Fruit fly (Drosophila melanogaster) whole organism, embryonic: ENCODE results near the gene CG4218.

ENCODE experiments used
- Asciz ChIP-seq: fragments of 200-800 bp; sonication (Bioruptor generic); optimal IDR thresholded peaks from 2 replicates; lab custom pipeline; 2017; ENCODE audit warnings: missing biosample characterization, mild to moderate bottlenecking, missing genetic modification characterization, missing genetic modification reagents
- Atf-2 ChIP-seq: fragments of 200-800 bp; sonication (Bioruptor generic); optimal IDR thresholded peaks from 2 replicates; lab custom pipeline; 2016; ENCODE audit warnings: missing biosample characterization, missing genetic modification characterization
- BEAF-32 ChIP-seq: fragments of 200-800 bp; sonication (Bioruptor generic); optimal IDR thresholded peaks from 3 replicates; lab custom pipeline; 2017; ENCODE audit warnings: missing biosample characterization, missing genetic modification characterization, mild to moderate bottlenecking, moderate library complexity, missing genetic modification reagents
- CG1024 ChIP-seq: fragments of 200-800 bp; sonication (Bioruptor generic); IDR thresholded peaks from 2 replicates; pipeline ENCODE4 v1.3.6; 2022; ENCODE audit warnings: missing biosample characterization, missing genetic modification characterization
- CG10462 ChIP-seq: fragments of 200-800 bp; sonication (Bioruptor generic); optimal IDR thresholded peaks from 2 replicates; lab custom pipeline; 2016; ENCODE audit warnings: missing biosample characterization, missing genetic modification characterization
- CG10959 ChIP-seq: fragments of 200-800 bp; sonication (Bioruptor generic); IDR thresholded peaks from 2 replicates; pipeline ENCODE4 v1.3.6; 2022; ENCODE audit warnings: missing biosample characterization, missing genetic modification characterization
- CG11398 ChIP-seq: fragments of 200-800 bp; sonication (Bioruptor generic); optimal IDR thresholded peaks from 2 replicates; lab custom pipeline; 2016; ENCODE audit warnings: missing biosample characterization, missing genetic modification characterization
- CG11723 ChIP-seq: fragments of 200-800 bp; sonication (Bioruptor generic); optimal IDR thresholded peaks from 2 replicates; lab custom pipeline; 2017; ENCODE audit warnings: missing biosample characterization, mild to moderate bottlenecking, missing genetic modification characterization
- CG12155 ChIP-seq: fragments of 200-800 bp; sonication (Bioruptor generic); optimal IDR thresholded peaks from 3 replicates; lab custom pipeline; 2016; ENCODE audit warnings: missing biosample characterization, missing genetic modification characterization
- CG12299 ChIP-seq: fragments of 200-800 bp; sonication (Bioruptor generic); optimal IDR thresholded peaks from 2 replicates; lab custom pipeline; 2018; ENCODE audit warnings: missing biosample characterization, mild to moderate bottlenecking, missing genetic modification characterization
- CG12744 ChIP-seq: fragments of 200-800 bp; sonication (Bioruptor generic); optimal IDR thresholded peaks from 2 replicates; lab custom pipeline; 2016; ENCODE audit warnings: missing biosample characterization, missing genetic modification characterization
- CG13123 ChIP-seq: fragments of 200-800 bp; sonication (Bioruptor generic); optimal IDR thresholded peaks from 2 replicates; lab custom pipeline; 2016; ENCODE audit warnings: missing biosample characterization, missing genetic modification characterization
- CG13894 ChIP-seq: fragments of 200-800 bp; sonication (Bioruptor generic); optimal IDR thresholded peaks from 3 replicates; lab custom pipeline; 2018; ENCODE audit warnings: missing biosample characterization, mild to moderate bottlenecking, missing genetic modification characterization, moderate library complexity
- CG14014 ChIP-seq: fragments of 200-800 bp; sonication (Bioruptor generic); IDR thresholded peaks from 2 replicates; pipeline ENCODE4 v1.3.6; 2022; ENCODE audit warnings: missing biosample characterization, missing genetic modification characterization
- CG14965 ChIP-seq: fragments of 200-800 bp; sonication (Bioruptor generic); optimal IDR thresholded peaks from 2 replicates; lab custom pipeline; 2016; ENCODE audit warnings: missing biosample characterization, missing genetic modification characterization, borderline replicate concordance
- CG15601 ChIP-seq: fragments of 200-800 bp; sonication (Bioruptor generic); optimal IDR thresholded peaks from 3 replicates; lab custom pipeline; 2019; ENCODE audit warnings: missing biosample characterization, mild to moderate bottlenecking, missing genetic modification characterization, moderate library complexity
- CG16815 ChIP-seq: fragments of 200-800 bp; sonication (Bioruptor generic); optimal IDR thresholded peaks from 3 replicates; lab custom pipeline; 2017; ENCODE audit warnings: missing biosample characterization, mild to moderate bottlenecking, missing genetic modification characterization
- CG16863 ChIP-seq: fragments of 200-800 bp; sonication (Bioruptor generic); optimal IDR thresholded peaks from 3 replicates; lab custom pipeline; 2016; ENCODE audit warnings: missing biosample characterization, missing genetic modification characterization
- CG17361 ChIP-seq: fragments of 200-800 bp; sonication (Bioruptor generic); IDR thresholded peaks from 3 replicates; pipeline ENCODE4 v1.3.6; 2022; ENCODE audit warnings: missing biosample characterization, missing genetic modification characterization
- CG18476 ChIP-seq: fragments of 200-800 bp; sonication (Bioruptor generic); optimal IDR thresholded peaks from 2 replicates; lab custom pipeline; 2016; ENCODE audit warnings: missing biosample characterization, mild to moderate bottlenecking, missing genetic modification characterization
- CG30431 ChIP-seq: fragments of 200-800 bp; sonication (Bioruptor generic); optimal IDR thresholded peaks from 2 replicates; lab custom pipeline; 2017; ENCODE audit warnings: missing biosample characterization, missing genetic modification characterization
- CG31441 ChIP-seq: fragments of 200-800 bp; sonication (Bioruptor generic); IDR thresholded peaks from 2 replicates; pipeline ENCODE4 v1.3.6; 2022; ENCODE audit warnings: missing biosample characterization, missing genetic modification characterization
- CG4404 ChIP-seq: fragments of 200-800 bp; sonication (Bioruptor generic); IDR thresholded peaks from 2 replicates; pipeline ENCODE4 v1.3.6; 2022; ENCODE audit warnings: missing biosample characterization, missing genetic modification characterization
- CoRest ChIP-seq: fragments of 200-800 bp; sonication (Bioruptor generic); optimal IDR thresholded peaks from 3 replicates; lab custom pipeline; 2018; ENCODE audit warnings: missing biosample characterization, mild to moderate bottlenecking, missing genetic modification characterization, moderate library complexity
- Ets97D ChIP-seq: fragments of 200-800 bp; sonication (Bioruptor generic); optimal IDR thresholded peaks from 3 replicates; lab custom pipeline; 2016; ENCODE audit warnings: missing biosample characterization, missing genetic modification characterization
- Kr ChIP-seq: fragments of 200-800 bp; sonication (Bioruptor generic); optimal IDR thresholded peaks from 2 replicates; lab custom pipeline; 2017; ENCODE audit warnings: missing biosample characterization, mild to moderate bottlenecking, missing genetic modification characterization
- Lhr ChIP-seq: fragments of 200-800 bp; sonication (Bioruptor generic); optimal IDR thresholded peaks from 3 replicates; lab custom pipeline; 2017; ENCODE audit warnings: mild to moderate bottlenecking, missing biosample characterization, missing genetic modification reagents, missing genetic modification characterization
- Lim3 ChIP-seq: fragments of 200-800 bp; sonication (Bioruptor generic); IDR thresholded peaks from 2 replicates; pipeline ENCODE4 v1.3.6; 2022; ENCODE audit warnings: missing biosample characterization, missing genetic modification characterization
- NC2α ChIP-seq: fragments of 200-800 bp; sonication (Bioruptor generic); optimal IDR thresholded peaks from 2 replicates; lab custom pipeline; 2016; ENCODE audit warnings: missing biosample characterization, missing genetic modification characterization
- Nf-YB ChIP-seq: fragments of 200-800 bp; sonication (Bioruptor generic); optimal IDR thresholded peaks from 3 replicates; lab custom pipeline; 2019; ENCODE audit warnings: missing biosample characterization, mild to moderate bottlenecking, missing genetic modification characterization, moderate library complexity
- Side ChIP-seq: fragments of 200-800 bp; sonication (Bioruptor generic); optimal IDR thresholded peaks from 2 replicates; lab custom pipeline; 2016; ENCODE audit warnings: missing biosample characterization, missing genetic modification characterization
- Sox100B ChIP-seq: fragments of 200-800 bp; sonication (Bioruptor generic); optimal IDR thresholded peaks from 3 replicates; lab custom pipeline; 2018; ENCODE audit warnings: missing biosample characterization, mild to moderate bottlenecking, missing genetic modification characterization
- Sry-δ ChIP-seq: fragments of 200-800 bp; sonication (Bioruptor generic); optimal IDR thresholded peaks from 2 replicates; lab custom pipeline; 2016; ENCODE audit warnings: missing biosample characterization, missing genetic modification characterization
- YL-1 ChIP-seq: fragments of 200-800 bp; sonication (Bioruptor generic); optimal IDR thresholded peaks from 3 replicates; lab custom pipeline; 2017; ENCODE audit warnings: missing biosample characterization, mild to moderate bottlenecking, missing genetic modification characterization
- bbx ChIP-seq: fragments of 200-800 bp; sonication (Bioruptor generic); IDR thresholded peaks from 2 replicates; pipeline ENCODE4 v1.3.6; 2022; ENCODE audit warnings: missing biosample characterization, missing genetic modification characterization; ENCODE audit not compliant: partially characterized antibody
- bcd ChIP-seq: fragments of 200-800 bp; sonication (Bioruptor generic); optimal IDR thresholded peaks from 2 replicates; lab custom pipeline; 2017; ENCODE audit warnings: missing biosample characterization, mild to moderate bottlenecking, missing genetic modification characterization
- btn ChIP-seq: fragments of 200-800 bp; sonication (Bioruptor generic); optimal IDR thresholded peaks from 2 replicates; lab custom pipeline; 2016; ENCODE audit warnings: missing biosample characterization, missing genetic modification characterization
- chm ChIP-seq: fragments of 200-800 bp; sonication (Bioruptor generic); IDR thresholded peaks from 2 replicates; pipeline ENCODE4 v1.3.6; 2022; ENCODE audit warnings: missing biosample characterization, missing genetic modification characterization
- dmrt99B ChIP-seq: fragments of 200-800 bp; sonication (Bioruptor generic); optimal IDR thresholded peaks from 2 replicates; lab custom pipeline; 2018; ENCODE audit warnings: missing biosample characterization, mild to moderate bottlenecking, missing genetic modification characterization, moderate library complexity
- eyg ChIP-seq: fragments of 200-800 bp; sonication (Bioruptor generic); optimal IDR thresholded peaks from 3 replicates; lab custom pipeline; 2016; ENCODE audit warnings: missing biosample characterization, missing genetic modification characterization
- fd102C ChIP-seq: fragments of 200-800 bp; sonication (Bioruptor generic); optimal IDR thresholded peaks from 2 replicates; lab custom pipeline; 2018; ENCODE audit warnings: missing biosample characterization, mild to moderate bottlenecking, missing genetic modification characterization, moderate library complexity
- grau ChIP-seq: fragments of 200-800 bp; optimal IDR thresholded peaks from 3 replicates; lab custom pipeline; 2019; ENCODE audit warnings: missing biosample characterization, mild to moderate bottlenecking, missing genetic modification characterization, moderate library complexity
- hb ChIP-seq: fragments of 200-800 bp; sonication (Bioruptor generic); IDR thresholded peaks from 3 replicates; pipeline ENCODE4 v1.3.6; 2022; ENCODE audit warnings: missing biosample characterization, missing genetic modification characterization; ENCODE audit not compliant: partially characterized antibody
- lmd ChIP-seq: fragments of 200-800 bp; sonication (Bioruptor generic); IDR thresholded peaks from 2 replicates; pipeline ENCODE4 v1.3.6; 2022; ENCODE audit warnings: missing biosample characterization, missing genetic modification characterization
- nerfin-1 ChIP-seq: fragments of 200-800 bp; sonication (Bioruptor generic); optimal IDR thresholded peaks from 3 replicates; lab custom pipeline; 2019; ENCODE audit warnings: missing biosample characterization, mild to moderate bottlenecking, missing genetic modification characterization, moderate library complexity
- p53 ChIP-seq: fragments of 200-800 bp; sonication (Bioruptor generic); optimal IDR thresholded peaks from 2 replicates; lab custom pipeline; 2016; ENCODE audit warnings: missing biosample characterization, missing genetic modification characterization
- pan ChIP-seq, 4 experiments: fragments of >200 bp in 3 of 4; fragments of 200-800 bp in 1 of 4; sonication (Bioruptor generic) in 1 of 4; optimal IDR thresholded peaks in 3 of 4; IDR thresholded peaks in 1 of 4; 2 replicates each; pipeline versions ENCODE4 v1.3.6 to Lab custom; 2017 to 2022; ENCODE audit warnings: missing biosample characterization in 2 of 4, missing genetic modification characterization in 2 of 4, mixed read lengths in 1 of 4
- psq ChIP-seq: fragments of 200-800 bp; sonication (Bioruptor generic); optimal IDR thresholded peaks from 2 replicates; lab custom pipeline; 2017; ENCODE audit warnings: missing biosample characterization, missing genetic modification characterization
- sc ChIP-seq, 3 experiments: fragments of >200 bp in 2 of 3; fragments of 200-800 bp in 1 of 3; sonication (Bioruptor generic) in 1 of 3; optimal IDR thresholded peaks; 2 replicates in 2 of 3; 3 replicates in 1 of 3; lab custom pipeline; 2017; ENCODE audit warnings: mild to moderate bottlenecking in 1 of 3, missing biosample characterization in 1 of 3, missing genetic modification characterization in 1 of 3, missing genetic modification reagents in 1 of 3

Gene CG4218

dm6 chr2L:14545319-14545740 lies 3.6 kb downstream of the CG4218 start (continued):
- TF ChIP-seq sc (optimal IDR thresholded peaks at IDR 0.05; lab: Kevin White, UChicago) (no peak), sc (GFP tag; optimal IDR thresholded peaks at IDR 0.05; lab: Kevin White, UChicago) (peak; percentile 74), CG16815 (GFP tag; lab: Kevin White, UChicago) (peak; percentile 4), Kr (GFP tag; lab: Kevin White, UChicago) (peak; percentile 94), nerfin-1 (tag; lab: Kevin White, UChicago) (peak; percentile 36), CG18476 (GFP tag; lab: Kevin White, UChicago) (peak; percentile 26), CoRest (tag; lab: Kevin White, UChicago) (peak; percentile 37), psq (GFP tag; lab: Kevin White, UChicago) (no peak), CG15601 (tag; lab: Kevin White, UChicago) (peak; percentile 81), Nf-YB (GFP tag; lab: Kevin White, UChicago) (peak; percentile 59), CG11723 (GFP tag; lab: Kevin White, UChicago) (peak; percentile 43), grau (tag; lab: Kevin White, UChicago) (peak; percentile 23), CG30431 (GFP tag; lab: Kevin White, UChicago) (peak; percentile 11), CG16863 (GFP tag; lab: Kevin White, UChicago) (peak; percentile 62), Lim3 (GFP tag; lab: Robert Waterston, UW) (no peak), eyg (GFP tag; lab: Kevin White, UChicago) (no peak), NC2α (GFP tag; lab: Kevin White, UChicago) (peak; percentile 76), bcd (GFP tag; lab: Kevin White, UChicago) (peak; percentile 49), CG31441 (GFP tag; lab: Robert Waterston, UW) (peak; percentile 44; the same call in 1 of the 2 replicates), CG10462 (GFP tag; lab: Kevin White, UChicago) (peak; percentile 36), pan (optimal IDR thresholded peaks at IDR 0.05; lab: Kevin White, UChicago) (peak in 1 of 2 experiments; percentile 37), pan (GFP tag; optimal IDR thresholded peaks at IDR 0.05 in 1 of 2, IDR thresholded peaks at IDR 0.05 in 1 of 2) (peak in 1 of 2 experiments; percentile 80), CG4404 (GFP tag; lab: Robert Waterston, UW) (peak; percentile 21; the same call in 1 of the 2 replicates), Sox100B (GFP tag; lab: Kevin White, UChicago) (peak; percentile 28), dmrt99B (tag; lab: Kevin White, UChicago) (no peak), Side (GFP tag; lab: Kevin White, UChicago) (peak; percentile 85), CG12299 (tag; lab: Kevin White, UChicago) (peak; percentile 5), CG1024 (GFP tag; lab: Robert Waterston, UW) (peak; percentile 42; the same call in 1 of the 2 replicates), Lhr (peak; percentile 42), Asciz (GFP tag; lab: Kevin White, UChicago) (peak; percentile 53), CG10959 (GFP tag; lab: Robert Waterston, UW) (peak; percentile 67; the same call in 1 of the 2 replicates), Ets97D (GFP tag; lab: Kevin White, UChicago) (no peak), bbx (GFP tag; lab: Robert Waterston, UW) (no peak), Sry-δ (GFP tag; lab: Kevin White, UChicago) (peak; percentile 15), hb (GFP tag; lab: Robert Waterston, UW) (no peak), fd102C (GFP tag; lab: Kevin White, UChicago) (peak; percentile 91), Atf-2 (GFP tag; lab: Kevin White, UChicago) (peak; percentile 35), chm (GFP tag; lab: Robert Waterston, UW) (peak; percentile 95), CG13894 (tag; lab: Kevin White, UChicago) (no peak), CG14965 (GFP tag; lab: Kevin White, UChicago) (peak; percentile 72), btn (GFP tag; lab: Kevin White, UChicago) (peak; percentile 54), CG12744 (GFP tag; lab: Kevin White, UChicago) (peak; percentile 58), CG11398 (GFP tag; lab: Kevin White, UChicago) (peak; percentile 59), CG12155 (no peak), BEAF-32 (GFP tag; lab: Kevin White, UChicago) (no peak), lmd (GFP tag; lab: Robert Waterston, UW) (no peak), CG13123 (GFP tag; lab: Kevin White, UChicago) (peak; percentile 56), YL-1 (GFP tag; lab: Kevin White, UChicago) (peak; percentile 45), CG17361 (peak; percentile 23; the same call in 1 of the 3 replicates), CG14014 (GFP tag; lab: Robert Waterston, UW) (no peak; the same call in 1 of the 2 replicates), p53 (GFP tag; lab: Kevin White, UChicago) (peak; percentile 22)
